Worm (Caenorhabditis elegans): ENCODE measurements around the gene Y57G11C.1147.

The Y57G11C.1147 gene

ce11 chrIV:14793900-14794624, 3.3 kb downstream of the Y57G11C.1147 start:
- TF ChIP-seq elt-3 (tag; optimal IDR thresholded peaks at IDR 0.05) (peak in 1 of 6 experiments; percentile 63), vab-15 (tag; optimal IDR thresholded peaks at IDR 0.05) (no peak), lin-39 (tag; optimal IDR thresholded peaks at IDR 0.05) (no peak), lsy-2 (tag; optimal IDR thresholded peaks at IDR 0.05) (peak; percentile 33 to 46), xbp-1 (tag; optimal IDR thresholded peaks at IDR 0.05) (peak; percentile 55), C16A3.4 (tag; optimal IDR thresholded peaks at IDR 0.05) (peak; percentile 53), aha-1 (tag; optimal IDR thresholded peaks at IDR 0.05) (no peak), efl-3 (GFP tag; optimal IDR thresholded peaks at IDR 0.05) (no peak), nhr-28 (tag; optimal IDR thresholded peaks at IDR 0.05) (no peak), fkh-4 (tag; optimal IDR thresholded peaks at IDR 0.05; ENCODE audit: borderline replicate concordance) (no peak), mef-2 (tag; optimal IDR thresholded peaks at IDR 0.05) (no peak), ces-1 (GFP tag; optimal IDR thresholded peaks at IDR 0.05) (no peak), nhr-237 (tag; optimal IDR thresholded peaks at IDR 0.05) (peak; percentile 3), irx-1 (tag; optimal IDR thresholded peaks at IDR 0.05) (no peak), swsn-7 (tag; optimal IDR thresholded peaks at IDR 0.05) (peak; percentile 64), sox-4 (tag; optimal IDR thresholded peaks at IDR 0.05) (no peak), dpl-1 (GFP tag; optimal IDR thresholded peaks at IDR 0.05) (peak in 1 of 3 experiments; percentile 32), ceh-88 (GFP tag; IDR thresholded peaks at IDR 0.05) (no peak), snu-23 (GFP tag; optimal IDR thresholded peaks at IDR 0.05) (peak; percentile 47), nhr-90 (tag; optimal IDR thresholded peaks at IDR 0.05; ENCODE audit: poor library complexity) (peak; percentile 23), hpl-2 (GFP tag; optimal IDR thresholded peaks at IDR 0.05) (no peak), jun-1 (tag; optimal IDR thresholded peaks at IDR 0.05) (peak; percentile 38), ceh-90 (tag; optimal IDR thresholded peaks at IDR 0.05) (no peak), unc-130 (tag; optimal IDR thresholded peaks at IDR 0.05) (peak; percentile 8), hlh-17 (GFP tag; optimal IDR thresholded peaks at IDR 0.05; ENCODE audit: borderline replicate concordance) (no peak), efl-1 (optimal IDR thresholded peaks at IDR 0.05) (peak; percentile 48 to 57), efl-1 (GFP tag; optimal IDR thresholded peaks at IDR 0.05 in 1 of 2) (peak in 1 of 2 experiments; percentile 81), blmp-1 (tag; optimal IDR thresholded peaks at IDR 0.05) (peak; percentile 100), nhr-47 (tag; optimal IDR thresholded peaks at IDR 0.05) (peak; percentile 65), skn-1 (tag; optimal IDR thresholded peaks at IDR 0.05) (peak; percentile 37), C34B4.2 (tag; optimal IDR thresholded peaks at IDR 0.05) (no peak), ama-1 (optimal IDR thresholded peaks at IDR 0.05) (no peak), nhr-20 (tag; optimal IDR thresholded peaks at IDR 0.05) (peak; percentile 46), mab-9 (GFP tag; IDR thresholded peaks at IDR 0.05) (no peak), mdl-1 (tag; optimal IDR thresholded peaks at IDR 0.05) (peak in 1 of 2 experiments; percentile 84), nhr-11 (tag; optimal IDR thresholded peaks at IDR 0.05) (no peak), unc-86 (tag; optimal IDR thresholded peaks at IDR 0.05) (peak; percentile 49), nhr-71 (tag; optimal IDR thresholded peaks at IDR 0.05) (peak; percentile 62), ztf-11 (tag; optimal IDR thresholded peaks at IDR 0.05) (peak in 1 of 2 experiments; percentile 9), C04F5.9 (tag; optimal IDR thresholded peaks at IDR 0.05) (no peak), isw-1 (GFP tag; IDR thresholded peaks at IDR 0.05) (no peak), nhr-19 (GFP tag; conservative IDR thresholded peaks at IDR 0.05) (peak; percentile 15; the same call in 1 of the 2 replicates), ceh-8 (GFP tag; optimal IDR thresholded peaks at IDR 0.05) (no peak), tbx-2 (tag; optimal IDR thresholded peaks at IDR 0.05) (peak; percentile 56), snpc-4 (tag; optimal IDR thresholded peaks at IDR 0.05) (no peak), nhr-85 (tag) (peak; percentile 10), fkh-8 (tag; optimal IDR thresholded peaks at IDR 0.05) (peak; percentile 69), rnt-1 (tag; optimal IDR thresholded peaks at IDR 0.05) (peak; percentile 14), elt-2 (tag; optimal IDR thresholded peaks at IDR 0.05) (no peak), aly-2 (tag; optimal IDR thresholded peaks at IDR 0.05) (no peak), egl-27 (tag; optimal IDR thresholded peaks at IDR 0.05) (no peak), lin-35 (GFP tag; optimal IDR thresholded peaks at IDR 0.05) (peak; percentile 38 to 52)

Data from whole organism, L1 larva.